Worm (Caenorhabditis elegans): ENCODE results near the gene F42H10.3.

Gene F42H10.3

DNA sequence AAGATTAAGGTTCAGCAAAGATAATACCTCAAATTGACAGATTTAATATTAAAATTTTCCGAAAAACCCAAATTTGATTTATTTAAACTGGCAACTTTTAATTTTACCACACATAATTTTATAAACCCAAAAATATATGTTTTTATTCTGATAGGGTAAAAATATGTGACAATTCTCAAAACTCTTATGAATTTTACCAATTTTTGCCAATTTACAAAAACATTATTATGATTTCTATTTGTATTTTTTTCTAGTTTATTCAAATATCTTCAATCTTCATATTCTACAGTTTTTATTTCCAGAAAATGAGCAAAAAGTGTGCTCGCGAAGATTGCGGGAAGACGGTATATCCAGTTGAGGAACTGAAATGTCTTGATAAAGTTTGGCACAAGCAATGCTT is at the start of gene F42H10.3:
Gene F42H10.3, plus strand, starts transcription at position 301 of the 400 bp plus-strand sequence.
- TF ChIP-seq unc-62 (GFP tag; optimal IDR thresholded peaks at IDR 0.05) = no peak

DNA sequence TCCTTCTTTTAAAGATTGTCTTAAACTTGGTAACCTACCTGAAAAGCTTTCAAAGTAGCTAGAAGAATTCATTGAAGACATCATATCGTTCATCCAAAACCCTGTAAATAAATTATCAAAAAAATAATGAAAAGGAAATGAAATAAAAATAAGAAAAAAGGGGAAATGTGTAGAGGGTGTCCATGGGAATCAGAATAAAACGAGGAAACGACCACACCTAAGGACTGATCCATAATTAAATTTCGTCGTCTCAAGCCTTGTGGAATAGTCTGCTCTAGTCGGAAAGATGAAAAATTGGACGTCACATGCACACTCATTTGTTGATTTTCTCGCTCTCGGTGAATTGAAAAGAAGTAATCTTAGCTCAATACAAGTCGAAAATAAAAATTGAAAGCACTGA is 48.9 kb upstream of the F42H10.3 start, which contains the start of gene ZK1236.9:
Gene ZK1236.9, minus strand, starts transcription at position 101 of the 400 bp plus-strand sequence.
- TF ChIP-seq unc-62 (GFP tag; optimal IDR thresholded peaks at IDR 0.05) = no peak

DNA sequence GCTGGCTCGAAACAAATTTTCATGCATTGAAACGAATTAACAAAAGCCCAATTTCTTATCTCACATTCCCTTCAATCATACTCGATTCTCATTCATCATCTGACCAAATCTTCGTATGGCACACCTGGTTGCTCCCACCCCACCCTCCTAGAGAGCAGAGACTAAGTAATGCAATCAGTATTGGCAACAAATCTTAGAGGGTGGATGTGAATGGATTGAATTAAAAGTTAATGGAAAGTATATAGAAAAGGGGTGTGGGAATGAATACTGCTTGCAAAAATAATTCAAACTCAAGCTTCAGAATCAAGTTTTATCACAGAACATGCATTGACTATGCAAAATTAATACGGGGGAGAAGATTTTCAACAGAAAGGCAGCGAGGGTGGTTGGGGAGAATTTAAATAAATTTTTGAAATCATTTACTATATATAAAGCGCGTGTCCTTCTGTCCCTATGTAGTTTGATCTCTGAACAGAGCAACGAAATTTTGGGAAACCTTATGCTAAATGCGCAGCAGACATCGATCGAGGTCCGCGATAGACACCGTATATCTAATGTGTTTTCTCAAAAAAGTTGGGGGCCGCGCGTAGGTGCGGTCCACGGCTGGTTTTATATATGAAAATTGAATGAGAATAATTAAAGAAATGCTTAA is 46.1 kb upstream of the F42H10.3 start:
- no peak for TF ChIP-seq unc-62 (GFP tag; optimal IDR thresholded peaks at IDR 0.05)

DNA sequence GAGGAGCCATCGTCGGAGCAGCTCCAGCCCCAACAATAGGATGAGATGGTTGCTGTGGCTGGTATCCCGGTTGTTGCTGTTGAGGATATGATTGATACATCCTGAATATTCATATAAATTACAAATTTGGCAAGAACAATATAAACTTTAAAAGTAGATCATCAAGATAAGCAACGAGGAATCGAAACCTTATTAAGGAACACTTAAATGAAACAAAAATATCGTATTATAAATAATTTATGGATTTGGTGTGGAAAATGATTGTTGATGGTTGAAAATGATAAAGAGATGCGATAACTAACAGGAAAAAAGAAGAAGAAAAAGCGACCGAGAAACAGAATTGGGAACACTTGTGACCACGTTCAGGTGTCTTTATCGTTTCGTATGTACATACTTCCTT is 44.6 kb upstream of the F42H10.3 start, which contains the start of gene pqn-96:
Gene pqn-96, minus strand, starts transcription at position 101 of the 400 bp plus-strand sequence.
- no peak for TF ChIP-seq unc-62 (GFP tag; optimal IDR thresholded peaks at IDR 0.05)

DNA sequence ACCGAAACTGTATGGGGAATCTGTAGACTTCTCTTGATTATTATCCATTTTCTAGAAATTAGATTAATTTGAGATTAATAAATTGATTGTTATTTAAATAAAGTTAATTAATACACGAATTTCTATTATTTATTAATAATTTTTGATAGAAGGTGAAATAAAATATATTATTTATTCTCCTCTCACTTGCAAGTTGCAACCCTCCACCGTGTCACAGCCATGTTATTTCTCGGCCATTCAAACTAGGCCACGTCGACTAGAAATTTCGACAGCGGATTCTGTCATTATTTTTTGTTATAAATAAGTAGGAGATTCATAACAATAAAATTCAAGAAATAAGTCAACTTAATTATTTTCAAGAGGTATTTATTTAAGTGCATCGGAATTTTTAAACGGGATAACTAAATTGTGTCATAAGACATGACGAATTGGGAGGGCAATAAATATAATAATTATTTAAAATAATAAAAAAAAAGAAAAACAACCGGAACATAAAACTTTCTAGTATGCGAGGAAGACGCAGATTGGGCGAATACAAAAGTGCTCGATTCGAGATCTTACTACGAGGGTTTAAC is 40.3 kb upstream of the F42H10.3 start, which contains the start of gene ufbp-1:
Gene ufbp-1, minus strand, starts transcription at position 51 of the 575 bp plus-strand sequence.
- no peak for TF ChIP-seq unc-62 (GFP tag; optimal IDR thresholded peaks at IDR 0.05)

DNA sequence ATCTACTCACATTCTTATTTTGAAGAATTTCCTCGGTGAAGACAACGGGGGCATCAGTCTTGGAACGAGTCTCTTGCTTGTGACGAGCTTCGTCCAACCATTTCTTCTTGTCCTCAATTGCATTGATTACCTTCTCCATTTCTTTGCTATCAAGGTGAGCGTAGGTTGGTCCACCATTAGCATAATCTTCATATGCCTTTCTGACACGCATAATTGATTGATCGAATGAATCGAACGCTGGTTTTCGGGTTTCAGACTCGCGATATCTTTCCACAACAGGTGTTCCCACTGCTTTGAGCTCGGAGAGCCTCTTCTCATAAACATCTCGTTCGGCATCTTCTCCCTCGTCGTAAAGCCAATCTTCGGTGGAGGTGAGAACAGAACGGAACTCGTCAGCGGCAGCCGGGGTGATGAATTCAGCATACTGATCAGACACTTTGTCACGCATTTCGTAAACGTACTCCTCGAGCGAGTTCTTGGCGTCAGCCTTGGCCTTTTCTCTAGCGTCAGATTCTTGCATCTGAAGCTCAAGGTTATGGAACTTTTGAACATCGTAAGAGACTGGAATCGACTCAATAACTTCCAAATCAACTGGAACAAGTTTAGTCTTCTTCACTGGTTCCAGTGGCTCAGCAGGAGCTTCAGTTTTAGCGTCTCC is 39.4 kb upstream of the F42H10.3 start:
- TF ChIP-seq unc-62 (GFP tag; optimal IDR thresholded peaks at IDR 0.05) = no peak

DNA sequence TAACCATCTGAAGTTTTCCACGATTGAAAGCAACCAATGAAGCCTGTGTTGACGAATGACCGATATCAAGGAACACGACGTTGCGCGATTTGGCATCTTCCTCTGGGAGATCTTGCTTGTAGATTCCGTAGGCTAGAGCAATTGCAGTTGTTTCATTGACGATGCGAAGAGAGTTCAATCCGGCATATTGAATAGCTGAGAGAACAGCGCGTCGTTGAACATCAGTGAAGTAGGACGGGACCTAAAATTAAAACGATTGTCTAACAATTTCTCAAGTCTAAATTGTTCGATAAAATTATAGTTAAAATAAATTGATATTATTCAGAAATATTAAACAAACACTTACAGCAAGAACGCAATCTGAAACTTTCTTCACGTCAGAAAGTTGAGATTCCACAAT is 37.9 kb upstream of the F42H10.3 start:
- TF ChIP-seq unc-62 (GFP tag; optimal IDR thresholded peaks at IDR 0.05) = no peak

DNA sequence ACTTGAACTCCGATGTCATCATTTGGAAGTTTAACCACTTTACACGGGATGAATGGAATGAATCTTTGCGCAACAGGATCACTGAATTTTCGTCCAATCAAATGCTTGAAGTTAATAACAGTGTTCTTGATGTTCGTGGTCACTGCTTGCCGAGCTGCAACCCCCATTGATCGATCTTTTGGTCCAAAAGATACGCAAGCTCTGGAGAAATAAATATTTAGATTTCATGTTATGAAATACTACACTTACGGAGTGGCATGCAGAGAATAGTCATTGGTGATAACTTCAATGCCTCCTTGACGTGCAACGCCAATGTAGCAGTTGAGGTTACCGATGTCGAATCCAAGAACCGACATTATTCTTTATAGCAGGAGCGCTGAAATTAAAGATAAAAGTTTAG is 37.4 kb upstream of the F42H10.3 start, which contains the start of gene hsp-110:
Gene hsp-110, minus strand, starts transcription at position 376 of the 400 bp plus-strand sequence.
- no peak for TF ChIP-seq unc-62 (GFP tag; optimal IDR thresholded peaks at IDR 0.05)

DNA sequence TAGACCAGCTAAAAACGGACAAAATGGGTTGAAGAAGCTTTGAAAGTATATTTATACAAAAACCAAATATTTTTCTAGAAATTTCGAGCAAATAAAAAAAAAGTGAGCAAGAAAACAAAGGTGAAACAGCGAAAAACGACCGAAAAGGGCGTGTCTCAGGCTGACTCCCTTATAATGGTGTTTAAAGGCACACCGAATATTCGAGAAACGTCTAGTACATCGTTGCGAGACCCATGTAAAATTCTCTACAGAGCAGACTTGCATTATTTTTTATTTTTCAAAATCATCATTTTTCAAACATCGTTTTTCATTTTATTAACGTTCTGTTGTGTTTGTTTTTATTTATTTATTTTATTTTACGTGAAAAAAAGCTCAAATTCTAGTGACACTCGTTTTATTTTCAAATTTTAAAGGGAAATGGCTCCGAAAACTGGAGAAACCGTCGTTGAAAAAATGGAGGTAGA is 37.0 kb upstream of the F42H10.3 start, which contains the start of gene rpn-3:
Gene rpn-3, plus strand, starts transcription at position 414 of the 464 bp plus-strand sequence.
- TF ChIP-seq unc-62 (GFP tag; optimal IDR thresholded peaks at IDR 0.05) = no peak

DNA sequence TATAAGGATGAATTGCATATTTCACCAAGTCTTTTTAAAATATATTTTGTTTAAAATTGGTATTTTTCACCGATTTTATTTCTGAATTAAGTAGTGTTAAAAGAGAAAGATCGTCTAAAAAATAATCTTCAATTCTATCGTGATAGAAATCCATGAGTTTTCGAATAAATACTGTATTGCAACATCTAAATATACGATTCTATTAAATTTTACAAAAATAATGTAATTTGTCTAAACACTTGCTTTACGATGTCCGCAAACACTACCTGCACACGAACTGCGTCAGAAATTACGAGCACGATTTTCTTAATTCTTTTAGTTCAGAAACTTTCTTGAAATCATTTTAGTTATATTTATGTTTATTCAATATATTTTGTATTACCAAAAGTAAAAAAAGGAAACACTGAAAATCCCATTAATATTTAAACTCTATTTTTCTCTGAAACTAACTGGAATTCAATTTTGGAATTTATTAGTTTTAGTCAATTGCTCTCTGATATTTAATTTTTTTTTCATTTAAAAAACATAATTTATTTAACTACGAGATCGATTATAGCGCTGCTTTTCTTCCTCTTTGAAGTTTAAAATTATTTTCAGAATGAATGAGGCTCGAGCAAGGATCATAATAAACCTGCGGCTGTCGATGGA is 34.7 kb upstream of the F42H10.3 start, which contains the start of gene mrpl-32:
Gene mrpl-32, plus strand, starts transcription at position 598 of the 648 bp plus-strand sequence.
- TF ChIP-seq unc-62 (GFP tag; optimal IDR thresholded peaks at IDR 0.05) = no peak

DNA sequence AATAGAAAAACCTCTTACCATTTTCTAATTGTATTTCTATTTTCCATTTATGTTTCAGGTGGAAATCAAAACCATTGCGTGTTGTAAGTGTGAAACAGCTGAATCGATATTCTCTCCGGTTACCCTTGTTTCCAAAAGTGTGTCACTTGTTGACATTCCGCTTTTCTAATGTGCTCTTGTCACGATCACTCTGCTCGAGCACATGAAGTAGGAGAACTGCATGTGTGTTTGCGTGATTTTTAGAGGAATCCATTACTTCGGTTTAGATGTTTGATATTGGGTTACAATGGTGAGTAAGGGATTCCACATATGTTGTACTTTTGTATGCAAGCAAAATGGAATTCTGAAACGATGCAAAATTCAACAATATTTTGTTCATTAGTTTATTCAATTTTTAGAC is 33.5 kb upstream of the F42H10.3 start:
- TF ChIP-seq unc-62 (GFP tag; optimal IDR thresholded peaks at IDR 0.05) = no peak

DNA sequence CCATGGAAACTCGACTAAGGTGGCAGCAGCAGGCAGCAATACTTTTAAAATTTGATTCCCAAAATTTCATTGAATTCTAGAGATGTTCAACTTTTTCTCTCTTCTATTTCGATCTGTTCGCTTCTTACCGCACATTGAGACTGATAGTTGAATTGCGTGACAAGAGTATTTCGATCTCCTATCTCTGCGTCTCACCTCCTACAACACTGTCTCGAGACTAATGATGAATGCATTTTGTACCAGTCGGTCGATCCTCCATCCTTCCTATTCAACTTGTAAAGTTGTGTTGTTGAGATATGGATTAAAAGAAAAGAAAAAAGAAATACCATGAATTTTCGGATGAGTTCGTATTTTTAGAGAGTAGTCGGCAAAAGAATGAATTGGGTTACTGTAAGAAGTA is 32.8 kb upstream of the F42H10.3 start:
- no peak for TF ChIP-seq unc-62 (GFP tag; optimal IDR thresholded peaks at IDR 0.05)

DNA sequence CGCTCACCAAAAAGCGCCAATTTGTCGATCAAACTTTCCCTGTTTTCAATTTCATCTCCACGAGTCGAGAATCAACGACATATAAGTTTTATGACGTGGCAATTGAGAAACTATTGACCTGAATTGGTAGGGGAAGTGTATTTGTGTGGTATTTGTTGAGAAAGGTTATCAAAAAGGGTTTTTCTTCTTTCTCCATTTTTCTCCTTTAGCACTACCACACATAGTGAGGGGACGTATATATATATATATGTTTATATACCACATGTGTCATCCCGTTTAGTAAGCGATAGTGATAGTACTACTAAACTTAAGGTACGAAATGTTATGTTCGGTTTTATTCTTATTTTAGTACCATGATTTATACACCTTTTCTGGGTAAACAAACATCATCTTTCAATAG is 26.3 kb upstream of the F42H10.3 start:
- no peak for TF ChIP-seq unc-62 (GFP tag; optimal IDR thresholded peaks at IDR 0.05)

DNA sequence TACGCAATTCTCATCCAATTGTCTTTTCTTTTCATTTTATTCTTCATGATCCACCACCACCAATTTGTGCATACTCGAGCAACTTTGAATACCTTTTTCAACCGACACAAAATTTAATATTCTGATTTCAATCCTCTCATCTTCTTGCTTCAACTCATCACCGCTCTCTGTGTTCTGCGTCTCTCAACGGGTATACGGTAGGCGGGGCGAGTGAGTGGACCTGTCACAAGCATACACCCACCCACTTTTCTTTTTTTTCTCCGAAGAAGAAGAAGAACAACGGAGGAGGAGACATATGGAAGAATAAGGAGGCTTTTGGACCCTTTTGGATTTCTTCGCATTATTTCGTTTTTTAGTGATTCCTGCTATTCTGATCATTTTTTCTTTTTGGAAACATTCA is 22.5 kb upstream of the F42H10.3 start:
- TF ChIP-seq unc-62 (GFP tag; optimal IDR thresholded peaks at IDR 0.05) = no peak

DNA sequence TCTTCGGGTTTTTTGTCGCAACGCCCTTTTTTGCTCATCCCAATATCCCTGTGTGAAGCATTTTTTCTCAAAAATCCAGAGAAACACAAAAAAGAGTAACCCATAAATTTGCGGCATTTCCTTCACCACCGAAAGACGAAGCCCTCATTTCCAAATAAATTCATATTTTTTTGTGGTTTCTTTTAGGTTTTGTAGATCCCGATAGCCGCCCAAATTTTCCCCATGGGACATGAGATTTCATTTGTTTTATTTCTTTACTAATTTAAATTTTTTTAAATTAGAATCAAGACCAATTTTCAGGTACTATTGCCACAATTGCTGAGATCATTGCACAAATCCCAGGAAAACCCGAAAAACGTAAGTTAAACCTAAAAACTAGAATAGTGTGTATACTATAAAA is 17.2 kb upstream of the F42H10.3 start, which contains the start of gene mig-39:
Gene mig-39, plus strand, starts transcription at position 301 of the 400 bp plus-strand sequence.
- TF ChIP-seq unc-62 (GFP tag; optimal IDR thresholded peaks at IDR 0.05) = no peak

DNA sequence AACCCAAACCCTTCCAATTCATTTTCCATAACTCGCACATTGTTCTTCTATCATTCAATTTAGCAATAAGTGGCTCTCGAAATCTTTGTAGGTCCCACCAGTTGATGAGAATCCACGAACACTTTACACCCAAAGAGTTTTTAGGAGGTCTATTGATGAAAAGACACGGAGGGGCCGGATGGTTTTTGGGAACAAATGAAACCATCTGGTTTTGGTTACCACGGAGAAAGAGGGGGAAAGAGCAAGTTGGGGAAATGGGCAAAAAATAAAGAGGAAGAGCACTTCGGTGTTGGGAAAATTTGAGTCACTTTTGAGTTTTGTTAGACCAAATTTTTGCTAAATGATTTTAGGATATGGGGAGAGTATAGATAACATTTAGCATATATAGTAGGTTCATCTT is 16.4 kb upstream of the F42H10.3 start:
- TF ChIP-seq unc-62 (GFP tag; optimal IDR thresholded peaks at IDR 0.05) = no peak

Data from whole organism, dauer.